Fruit fly (Drosophila melanogaster) whole organism: Measurements from ENCODE around the gene CG42258.

Experiments used
- CG8478 ChIP-seq: fragments of >200 bp; optimal IDR thresholded peaks from 2 replicates; lab custom pipeline; 2018; ENCODE audit warnings: inconsistent platforms
- Dll ChIP-seq: fragments of >200 bp; optimal IDR thresholded peaks from 2 replicates; lab custom pipeline; 2017
- pan ChIP-seq: fragments of >200 bp; optimal IDR thresholded peaks from 2 replicates; lab custom pipeline; 2017
- psq ChIP-seq: fragments of >200 bp; optimal IDR thresholded peaks from 2 replicates; lab custom pipeline; 2017
- usp ChIP-seq: fragments of >200 bp; optimal IDR thresholded peaks from 2 replicates; lab custom pipeline; 2017; ENCODE audit warnings: missing biosample characterization, missing genetic modification characterization, mixed read lengths

- TF ChIP-seq psq (lab: Kevin White, UChicago) (no peak), pan (no peak), usp (no peak), CG8478 (no peak), Dll (lab: Kevin White, UChicago) (no peak)
Measured at dm6 chrX:12462936-12463558, at the start of gene CG42258, which contains the start of gene Rab40.
